Worm (Caenorhabditis elegans) whole organism, late embryonic: Measurements from ENCODE around the gene mrpl-35.

Source experiments
- C08G9.2 ChIP-seq: sonication (generic microtip); optimal IDR thresholded peaks from 2 replicates; lab custom pipeline; 2016; ENCODE audit warnings: mild to moderate bottlenecking, missing genetic modification characterization, moderate library complexity, missing compliant biosample characterization
- C38D4.7 ChIP-seq: fragments of 200-800 bp; sonication (Bioruptor generic); optimal IDR thresholded peaks from 2 replicates; lab custom pipeline; 2018; ENCODE audit warnings: mild to moderate bottlenecking, missing genetic modification characterization, moderate library complexity, missing compliant biosample characterization
- F13H6.1 ChIP-seq: sonication (generic microtip); optimal IDR thresholded peaks from 2 replicates; lab custom pipeline; 2016; ENCODE audit warnings: missing genetic modification characterization, missing compliant biosample characterization
- K02D7.2 ChIP-seq: sonication (generic microtip); optimal IDR thresholded peaks from 2 replicates; lab custom pipeline; 2017; ENCODE audit warnings: mild to moderate bottlenecking, missing genetic modification characterization, missing compliant biosample characterization
- T23F11.4 ChIP-seq: fragments of 200-800 bp; sonication (Bioruptor generic); optimal IDR thresholded peaks from 2 replicates; lab custom pipeline; 2018; ENCODE audit warnings: mild to moderate bottlenecking, missing genetic modification characterization, missing compliant biosample characterization
- Y22D7AL.16 ChIP-seq: sonication (generic microtip); optimal IDR thresholded peaks from 2 replicates; lab custom pipeline; 2016; ENCODE audit warnings: missing genetic modification characterization, missing compliant biosample characterization
- ceh-14 ChIP-seq: sonication (generic microtip); optimal IDR thresholded peaks from 2 replicates; lab custom pipeline; 2016; ENCODE audit warnings: missing genotype, missing genetic modification characterization, missing compliant biosample characterization
- ceh-18 ChIP-seq: sonication (generic microtip); optimal IDR thresholded peaks from 2 replicates; lab custom pipeline; 2016; ENCODE audit warnings: missing genetic modification characterization, missing compliant biosample characterization
- ceh-19 ChIP-seq: fragments of 200-800 bp; sonication (Bioruptor generic); optimal IDR thresholded peaks from 2 replicates; lab custom pipeline; 2018; ENCODE audit warnings: mild to moderate bottlenecking, missing genetic modification characterization, missing compliant biosample characterization
- ceh-2 ChIP-seq: sonication (generic microtip); optimal IDR thresholded peaks from 2 replicates; lab custom pipeline; 2016; ENCODE audit warnings: missing genotype, missing genetic modification characterization, missing compliant biosample characterization
- ceh-24 ChIP-seq: sonication (generic microtip); optimal IDR thresholded peaks from 2 replicates; lab custom pipeline; 2016; ENCODE audit warnings: mild to moderate bottlenecking, missing genetic modification characterization, missing compliant biosample characterization
- ceh-31 ChIP-seq: sonication (generic microtip); optimal IDR thresholded peaks from 2 replicates; lab custom pipeline; 2016; ENCODE audit warnings: missing genetic modification characterization, missing compliant biosample characterization
- ceh-34 ChIP-seq: sonication (generic microtip); optimal IDR thresholded peaks from 2 replicates; lab custom pipeline; 2016; ENCODE audit warnings: mild to moderate bottlenecking, missing genetic modification characterization, missing compliant biosample characterization
- ceh-48 ChIP-seq: sonication (generic microtip); optimal IDR thresholded peaks from 2 replicates; lab custom pipeline; 2016; ENCODE audit warnings: missing genetic modification characterization, inconsistent platforms, missing compliant biosample characterization
- ceh-6 ChIP-seq: fragments of 200-800 bp; sonication (Bioruptor generic); optimal IDR thresholded peaks from 2 replicates; lab custom pipeline; 2018; ENCODE audit warnings: mild to moderate bottlenecking, missing genetic modification characterization, missing compliant biosample characterization
- ceh-9 ChIP-seq: sonication (generic microtip); optimal IDR thresholded peaks from 2 replicates; lab custom pipeline; 2016; ENCODE audit warnings: mild to moderate bottlenecking, missing genetic modification characterization, inconsistent platforms, missing compliant biosample characterization
- che-1 ChIP-seq: sonication (generic microtip); optimal IDR thresholded peaks from 2 replicates; lab custom pipeline; 2016; ENCODE audit warnings: mild to moderate bottlenecking, missing genetic modification characterization, missing compliant biosample characterization
- dmd-4 ChIP-seq: sonication (generic microtip); optimal IDR thresholded peaks from 2 replicates; lab custom pipeline; 2016; ENCODE audit warnings: borderline replicate concordance, missing genetic modification characterization, missing compliant biosample characterization
- dve-1 ChIP-seq: sonication (generic microtip); optimal IDR thresholded peaks from 2 replicates; lab custom pipeline; 2017; ENCODE audit warnings: antibody characterized with exemption, mild to moderate bottlenecking, missing genetic modification characterization, missing compliant biosample characterization
- fkh-6 ChIP-seq: sonication (generic microtip); optimal IDR thresholded peaks from 2 replicates; lab custom pipeline; 2016; ENCODE audit warnings: missing genetic modification characterization, missing compliant biosample characterization
- gmeb-2 ChIP-seq: sonication (generic microtip); optimal IDR thresholded peaks from 2 replicates; lab custom pipeline; 2016; ENCODE audit warnings: missing genetic modification characterization, inconsistent platforms, missing compliant biosample characterization
- hlh-13 ChIP-seq: fragments of 200-800 bp; sonication (Bioruptor generic); optimal IDR thresholded peaks from 2 replicates; lab custom pipeline; 2018; ENCODE audit warnings: mild to moderate bottlenecking, missing genetic modification characterization, missing compliant biosample characterization
- hlh-30 ChIP-seq: sonication (generic microtip); optimal IDR thresholded peaks from 2 replicates; lab custom pipeline; 2017; ENCODE audit warnings: antibody characterized with exemption, missing genetic modification characterization, missing compliant biosample characterization; ENCODE audit not compliant: insufficient read depth
- hlh-8 ChIP-seq: sonication (generic microtip); optimal IDR thresholded peaks from 2 replicates; lab custom pipeline; 2016; ENCODE audit warnings: missing genotype, missing genetic modification characterization, missing compliant biosample characterization
- lim-6 ChIP-seq: sonication (generic microtip); optimal IDR thresholded peaks from 2 replicates; lab custom pipeline; 2016; ENCODE audit warnings: missing genetic modification characterization, missing compliant biosample characterization
- lin-11 ChIP-seq: fragments of 200-800 bp; sonication (Bioruptor generic); optimal IDR thresholded peaks from 2 replicates; lab custom pipeline; 2018; ENCODE audit warnings: mild to moderate bottlenecking, missing genetic modification characterization, missing compliant biosample characterization
- madf-2 ChIP-seq: sonication (generic microtip); optimal IDR thresholded peaks from 2 replicates; lab custom pipeline; 2017; ENCODE audit warnings: missing genetic modification characterization, missing compliant biosample characterization
- nfya-1 ChIP-seq: sonication (generic microtip); optimal IDR thresholded peaks from 2 replicates; lab custom pipeline; 2017; ENCODE audit warnings: missing genetic modification characterization, mild to moderate bottlenecking, missing compliant biosample characterization, antibody characterized with exemption, moderate library complexity
- nhr-11 ChIP-seq: fragments of 150-350 bp; optimal IDR thresholded peaks from 2 replicates; lab custom pipeline; 2014; ENCODE audit warnings: missing biosample characterization, missing genetic modification characterization
- nhr-232 ChIP-seq: sonication (generic microtip); optimal IDR thresholded peaks from 2 replicates; lab custom pipeline; 2016; ENCODE audit warnings: missing genetic modification characterization, missing compliant biosample characterization
- npax-4 ChIP-seq: sonication (generic microtip); optimal IDR thresholded peaks from 2 replicates; lab custom pipeline; 2016; ENCODE audit warnings: missing genetic modification characterization, missing compliant biosample characterization
- pag-3 ChIP-seq: sonication (generic microtip); optimal IDR thresholded peaks from 2 replicates; lab custom pipeline; 2016; ENCODE audit warnings: missing compliant biosample characterization, missing genetic modification characterization, borderline replicate concordance
- pat-9 ChIP-seq: fragments of 200-800 bp; sonication (Bioruptor generic); optimal IDR thresholded peaks from 2 replicates; lab custom pipeline; 2018; ENCODE audit warnings: mild to moderate bottlenecking, missing genetic modification characterization, moderate library complexity, missing compliant biosample characterization
- pax-1 ChIP-seq: fragments of 150-350 bp; optimal IDR thresholded peaks from 2 replicates; lab custom pipeline; 2014; ENCODE audit warnings: missing biosample characterization, missing genetic modification characterization
- pha-2 ChIP-seq: sonication (generic microtip); optimal IDR thresholded peaks from 2 replicates; lab custom pipeline; 2017; ENCODE audit warnings: mild to moderate bottlenecking, missing genetic modification characterization, missing compliant biosample characterization
- pha-4 ChIP-seq: fragments of 150-350 bp; optimal IDR thresholded peaks from 2 replicates; lab custom pipeline; 2018; ENCODE audit warnings: missing biosample characterization, missing genetic modification reagents, missing genetic modification characterization
- pqm-1 ChIP-seq: sonication (generic microtip); optimal IDR thresholded peaks from 2 replicates; lab custom pipeline; 2016; ENCODE audit warnings: missing genetic modification characterization, missing compliant biosample characterization
- pros-1 ChIP-seq: fragments of 150-350 bp; optimal IDR thresholded peaks from 2 replicates; lab custom pipeline; 2014; ENCODE audit warnings: missing biosample characterization, missing genetic modification reagents, missing genetic modification characterization
- sox-4 ChIP-seq: sonication (generic microtip); optimal IDR thresholded peaks from 2 replicates; lab custom pipeline; 2017; ENCODE audit warnings: mild to moderate bottlenecking, missing genetic modification characterization, inconsistent platforms, missing compliant biosample characterization
- syd-9 ChIP-seq: sonication (generic microtip); optimal IDR thresholded peaks from 2 replicates; lab custom pipeline; 2016; ENCODE audit warnings: mild to moderate bottlenecking, missing genetic modification characterization, moderate library complexity, missing compliant biosample characterization
- tbx-2 ChIP-seq: sonication (generic microtip); optimal IDR thresholded peaks from 2 replicates; lab custom pipeline; 2016; ENCODE audit warnings: missing genetic modification characterization, missing compliant biosample characterization
- tbx-7 ChIP-seq: sonication (generic microtip); optimal IDR thresholded peaks from 2 replicates; lab custom pipeline; 2016; ENCODE audit warnings: missing genotype, missing genetic modification characterization, missing compliant biosample characterization
- ttx-3 ChIP-seq: sonication (generic microtip); optimal IDR thresholded peaks from 2 replicates; lab custom pipeline; 2016; ENCODE audit warnings: missing genetic modification reagents, missing genetic modification characterization, missing compliant biosample characterization
- unc-86 ChIP-seq: sonication (generic microtip); optimal IDR thresholded peaks from 2 replicates; lab custom pipeline; 2016; ENCODE audit warnings: missing genetic modification characterization, missing compliant biosample characterization
- zip-5 ChIP-seq: sonication (generic microtip); optimal IDR thresholded peaks from 2 replicates; lab custom pipeline; 2016; ENCODE audit warnings: missing genetic modification characterization, missing compliant biosample characterization

mrpl-35 gene

DNA sequence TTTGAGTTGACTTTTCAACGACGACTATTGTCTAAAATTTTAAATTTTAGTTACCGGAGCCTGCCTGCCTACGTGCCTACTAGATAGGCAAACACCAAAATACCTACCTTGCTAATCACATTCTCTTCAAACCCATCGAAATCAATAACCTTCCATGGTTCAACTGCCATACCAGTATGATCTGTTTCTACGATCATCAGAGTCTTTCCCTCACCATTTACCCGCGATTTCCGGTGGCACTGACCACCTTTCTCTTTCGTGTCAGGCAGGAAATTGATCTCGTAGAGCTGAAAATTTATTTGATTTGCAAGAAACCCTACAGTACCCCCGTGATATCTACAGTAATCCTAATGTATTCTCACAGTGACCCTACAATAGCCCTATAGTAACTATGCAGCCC, 25.0 kb upstream of the mrpl-35 start:
- no peak for TF ChIP-seq K02D7.2
- no peak for TF ChIP-seq pag-3
- TF ChIP-seq ceh-2 (tag; lab: Kevin White, UChicago) = no peak
- no peak for TF ChIP-seq ceh-18 (tag; lab: Kevin White, UChicago)
- TF ChIP-seq pax-1 (tag; lab: Kevin White, UChicago) = no peak

DNA sequence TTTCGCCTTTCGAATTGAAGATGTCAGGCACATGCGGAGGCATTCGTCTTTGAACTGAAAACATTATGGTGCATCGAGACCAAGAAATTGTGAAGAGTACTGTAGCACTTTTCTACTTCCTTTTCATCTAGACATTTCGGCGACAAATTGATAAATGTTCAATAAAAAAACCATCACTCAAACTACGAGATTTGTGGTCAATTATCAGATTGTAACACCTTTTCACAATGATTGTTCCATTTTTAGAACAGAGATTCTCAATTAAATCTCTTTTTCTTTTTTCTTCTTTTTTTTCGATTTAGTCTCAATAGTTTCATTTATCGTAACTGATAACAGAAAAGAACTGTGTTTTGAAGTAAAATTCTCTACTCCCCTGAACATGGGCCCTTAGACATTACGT, 24.0 kb upstream of the mrpl-35 start:
- TF ChIP-seq pros-1 (tag; lab: Kevin White, UChicago) = no peak
- no peak for TF ChIP-seq tbx-7
- TF ChIP-seq C38D4.7 (GFP tag; lab: Kevin White, UChicago) = no peak
- no peak for TF ChIP-seq ttx-3 (tag; lab: Kevin White, UChicago)
- no peak for TF ChIP-seq pqm-1 (tag; lab: Kevin White, UChicago)
- TF ChIP-seq ceh-9 (tag; lab: Kevin White, UChicago) = no peak
- no peak for TF ChIP-seq lin-11
- no peak for TF ChIP-seq dve-1 (tag; lab: Kevin White, UChicago)
- no peak for TF ChIP-seq F13H6.1
- TF ChIP-seq pha-2 (tag; lab: Kevin White, UChicago) = no peak
- no peak for TF ChIP-seq nhr-232 (tag; lab: Kevin White, UChicago)
- TF ChIP-seq hlh-30 (tag; lab: Kevin White, UChicago) = no peak
- no peak for TF ChIP-seq zip-5
- no peak for TF ChIP-seq dmd-4 (tag; lab: Kevin White, UChicago)
- TF ChIP-seq ceh-14 = no peak
- no peak for TF ChIP-seq che-1 (tag; lab: Kevin White, UChicago)
- TF ChIP-seq ceh-34 (tag; lab: Kevin White, UChicago) = no peak
- no peak for TF ChIP-seq C08G9.2 (tag; lab: Kevin White, UChicago)

DNA sequence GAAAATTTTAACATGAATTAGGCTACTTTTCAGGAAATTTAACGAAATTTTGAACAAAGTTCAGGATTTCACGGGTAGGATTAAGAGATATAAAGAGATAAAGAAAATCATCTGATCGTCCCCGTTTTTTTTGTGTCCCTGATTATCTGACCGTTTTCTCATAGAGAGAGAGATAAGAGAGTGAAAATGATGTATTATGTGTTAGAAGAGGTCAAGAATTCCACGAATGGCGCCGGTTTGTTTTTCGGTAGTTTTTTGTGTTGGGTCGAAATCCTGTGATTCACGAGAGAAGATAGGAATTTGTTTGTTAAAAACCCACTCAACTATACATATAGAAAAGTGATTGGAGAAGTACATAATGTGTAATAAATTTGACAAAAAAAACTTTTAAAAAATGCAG, 22.9 kb upstream of the mrpl-35 start:
- TF ChIP-seq syd-9 (tag; lab: Kevin White, UChicago) = no peak
- TF ChIP-seq npax-4 (tag; lab: Kevin White, UChicago) = no peak
- TF ChIP-seq ceh-24 (tag; lab: Kevin White, UChicago) = no peak
- no peak for TF ChIP-seq gmeb-2
- no peak for TF ChIP-seq ttx-3 (tag; lab: Kevin White, UChicago)
- TF ChIP-seq pha-4 (tag; lab: Kevin White, UChicago) = no peak
- no peak for TF ChIP-seq hlh-8 (tag; lab: Kevin White, UChicago)
- no peak for TF ChIP-seq fkh-6 (tag; lab: Kevin White, UChicago)
- no peak for TF ChIP-seq hlh-13
- TF ChIP-seq nhr-232 (tag; lab: Kevin White, UChicago) = no peak
- TF ChIP-seq nfya-1 (tag; lab: Kevin White, UChicago) = no peak
- no peak for TF ChIP-seq tbx-7
- no peak for TF ChIP-seq dmd-4 (tag; lab: Kevin White, UChicago)
- no peak for TF ChIP-seq lim-6
- TF ChIP-seq ceh-19 (GFP tag; lab: Kevin White, UChicago) = no peak
- TF ChIP-seq ceh-48 (tag; lab: Kevin White, UChicago) = no peak
- TF ChIP-seq tbx-2 = no peak
- no peak for TF ChIP-seq nhr-11 (tag; lab: Kevin White, UChicago)

DNA sequence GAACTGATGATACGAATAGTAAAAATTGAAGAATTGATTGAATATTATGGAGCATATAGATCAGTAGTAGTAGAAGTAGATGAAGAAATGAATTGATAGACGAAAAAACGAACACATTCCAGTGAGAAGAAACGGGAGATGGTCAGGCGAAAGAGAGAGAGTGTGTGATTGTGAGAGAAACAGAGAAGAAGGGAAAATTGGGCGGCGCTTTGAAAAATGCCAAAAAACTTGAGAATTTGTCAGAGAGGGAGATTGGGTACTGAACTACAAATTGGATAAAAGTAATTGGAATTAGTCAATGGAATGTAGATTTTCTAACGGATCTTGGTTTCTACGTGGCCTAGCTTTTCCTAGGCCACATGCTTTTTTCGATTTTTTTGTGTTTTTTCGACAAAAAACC, 21.8 kb upstream of the mrpl-35 start, which contains the start of gene C34C12.7:
Gene C34C12.7 (minus strand): TSS at position 118 of the 400 bp plus-strand sequence.
- no peak for TF ChIP-seq pat-9 (tag; lab: Kevin White, UChicago)
- TF ChIP-seq sox-4 (tag; lab: Kevin White, UChicago) = no peak
- no peak for TF ChIP-seq pha-2 (tag; lab: Kevin White, UChicago)
- TF ChIP-seq lin-11 = no peak
- no peak for TF ChIP-seq T23F11.4 (GFP tag; lab: Kevin White, UChicago)
- TF ChIP-seq ceh-31 (tag; lab: Kevin White, UChicago) = no peak
- TF ChIP-seq madf-2 (tag; lab: Kevin White, UChicago) = no peak
- no peak for TF ChIP-seq K02D7.2
- no peak for TF ChIP-seq unc-86 (tag; lab: Kevin White, UChicago)
- no peak for TF ChIP-seq ceh-18 (tag; lab: Kevin White, UChicago)
- TF ChIP-seq Y22D7AL.16 (tag; lab: Kevin White, UChicago) = no peak
- no peak for TF ChIP-seq ceh-6
